Worm (Caenorhabditis elegans): Measurements from ENCODE around the gene F58E1.13.

The F58E1.13 gene

ce11 chrII:1670985-1671384 is 24.7 kb downstream of the F58E1.13 start:
- TF ChIP-seq ama-1 (optimal IDR thresholded peaks at IDR 0.05) (no peak), efl-1 (optimal IDR thresholded peaks at IDR 0.05) (no peak), efl-1 (GFP tag; optimal IDR thresholded peaks at IDR 0.05 in 1 of 2) (peak in 1 of 2 experiments; percentile 23)

- no peak for TF ChIP-seq nhr-76 (tag; optimal IDR thresholded peaks at IDR 0.05)
- no peak for TF ChIP-seq lin-39 (tag; optimal IDR thresholded peaks at IDR 0.05)
- TF ChIP-seq vab-15 (tag; optimal IDR thresholded peaks at IDR 0.05): no peak
- TF ChIP-seq nhr-90 (tag; optimal IDR thresholded peaks at IDR 0.05; ENCODE audit: poor library complexity): no peak
- peak; percentile 77 for TF ChIP-seq elt-2 (tag; optimal IDR thresholded peaks at IDR 0.05)
- no peak for TF ChIP-seq ceh-63 (GFP tag; optimal IDR thresholded peaks at IDR 0.05)
- TF ChIP-seq alr-1 (tag; optimal IDR thresholded peaks at IDR 0.05; ENCODE audit: borderline replicate concordance): no peak
- no peak for TF ChIP-seq isw-1 (GFP tag; IDR thresholded peaks at IDR 0.05)
Measured at ce11 chrII:1670260-1670879, 25.3 kb downstream of the F58E1.13 start, which contains the start of gene nhx-6. TSS of gene nhx-6 (plus strand) at chrII:1670829.

- TF ChIP-seq nhr-237 (tag; optimal IDR thresholded peaks at IDR 0.05): no peak
- TF ChIP-seq F16B12.6 (tag; optimal IDR thresholded peaks at IDR 0.05): no peak
- TF ChIP-seq nhr-12 (tag; optimal IDR thresholded peaks at IDR 0.05): no peak
Measured at ce11 chrII:1668913-1669312, 26.8 kb downstream of the F58E1.13 start, which contains the start of gene srw-97. TSS of gene srw-97 (minus strand) at chrII:1669013.

ce11 chrII:1666025-1666424 is 29.6 kb downstream of the F58E1.13 start, which contains the start of gene srlf-29:
TSS of gene srlf-29 (plus strand) at chrII:1666325.
- TF ChIP-seq elt-2 (tag; optimal IDR thresholded peaks at IDR 0.05) (no peak), nhr-12 (tag; optimal IDR thresholded peaks at IDR 0.05) (no peak), aly-2 (tag; optimal IDR thresholded peaks at IDR 0.05) (no peak), nhr-85 (tag) (no peak), ceh-63 (GFP tag; optimal IDR thresholded peaks at IDR 0.05) (no peak), fkh-4 (tag; optimal IDR thresholded peaks at IDR 0.05; ENCODE audit: borderline replicate concordance) (no peak), lsy-2 (tag; optimal IDR thresholded peaks at IDR 0.05) (no peak), nhr-47 (tag; optimal IDR thresholded peaks at IDR 0.05) (no peak), C34B4.2 (tag; optimal IDR thresholded peaks at IDR 0.05) (no peak), ceh-8 (GFP tag; optimal IDR thresholded peaks at IDR 0.05) (no peak), ceh-82 (tag; optimal IDR thresholded peaks at IDR 0.05) (no peak), efl-3 (GFP tag; optimal IDR thresholded peaks at IDR 0.05) (no peak), mdl-1 (tag; optimal IDR thresholded peaks at IDR 0.05) (no peak), hlh-4 (tag; optimal IDR thresholded peaks at IDR 0.05) (no peak), pag-3 (tag; optimal IDR thresholded peaks at IDR 0.05; ENCODE audit: borderline replicate concordance, insufficient read depth) (no peak), vab-15 (tag; optimal IDR thresholded peaks at IDR 0.05) (no peak), egl-27 (tag; optimal IDR thresholded peaks at IDR 0.05) (no peak), mab-9 (GFP tag; IDR thresholded peaks at IDR 0.05) (no peak)

ce11 chrII:1663516-1663915 is 32.2 kb downstream of the F58E1.13 start, which contains the start of gene duxl-1:
TSS of gene duxl-1 (plus strand) at chrII:1663699.
- TF ChIP-seq lin-35 (GFP tag; optimal IDR thresholded peaks at IDR 0.05): peak in 1 of 2 experiments; percentile 44
- no peak for TF ChIP-seq lin-13 (GFP tag; optimal IDR thresholded peaks at IDR 0.05)
- no peak for TF ChIP-seq pax-3 (tag; optimal IDR thresholded peaks at IDR 0.05)
- TF ChIP-seq mep-1 (tag; optimal IDR thresholded peaks at IDR 0.05): peak; percentile 18
- no peak for TF ChIP-seq aha-1 (tag; optimal IDR thresholded peaks at IDR 0.05)
- no peak for TF ChIP-seq zip-4 (GFP tag; optimal IDR thresholded peaks at IDR 0.05)
- no peak for TF ChIP-seq nhr-76 (tag; optimal IDR thresholded peaks at IDR 0.05)
- TF ChIP-seq Y116A8C.19 (tag; optimal IDR thresholded peaks at IDR 0.05; ENCODE audit: borderline replicate concordance): no peak
- TF ChIP-seq tbx-2 (tag; optimal IDR thresholded peaks at IDR 0.05): no peak
- TF ChIP-seq ces-1 (GFP tag; optimal IDR thresholded peaks at IDR 0.05): no peak
- TF ChIP-seq sptf-1 (tag; optimal IDR thresholded peaks at IDR 0.05): no peak
- TF ChIP-seq elt-3 (tag; optimal IDR thresholded peaks at IDR 0.05): no peak
- TF ChIP-seq mef-2 (tag; optimal IDR thresholded peaks at IDR 0.05): no peak
- no peak for TF ChIP-seq ztf-4 (tag; optimal IDR thresholded peaks at IDR 0.05)
- no peak for TF ChIP-seq nhr-19 (GFP tag; conservative IDR thresholded peaks at IDR 0.05)
- no peak for TF ChIP-seq nhr-237 (tag; optimal IDR thresholded peaks at IDR 0.05)
- no peak for TF ChIP-seq egl-27 (tag; optimal IDR thresholded peaks at IDR 0.05)
- peak; percentile 24 for TF ChIP-seq rnt-1 (tag; optimal IDR thresholded peaks at IDR 0.05)
- no peak for TF ChIP-seq pag-3 (tag; optimal IDR thresholded peaks at IDR 0.05; ENCODE audit: borderline replicate concordance, insufficient read depth)
- no peak for TF ChIP-seq hlh-17 (GFP tag; optimal IDR thresholded peaks at IDR 0.05; ENCODE audit: borderline replicate concordance)
- TF ChIP-seq nhr-85 (tag): peak; percentile 7
- no peak for TF ChIP-seq aly-2 (tag; optimal IDR thresholded peaks at IDR 0.05)
- TF ChIP-seq F16B12.6 (tag; optimal IDR thresholded peaks at IDR 0.05): no peak
